Fruit fly (Drosophila melanogaster) whole organism, adult: ENCODE results near the gene CG11889.
A peak's percentile ranks its signal among the peaks of the same experiment; 100 is the strongest.

Experiments used
- CG11617 ChIP-seq: fragments of 200-800 bp; sonication (Bioruptor generic); optimal IDR thresholded peaks from 2 replicates; lab custom pipeline; 2017; ENCODE audit warnings: mild to moderate bottlenecking, missing biosample characterization, missing genetic modification reagents, missing genetic modification characterization
- CG12768 ChIP-seq: fragments of 200-800 bp; sonication (Bioruptor generic); optimal IDR thresholded peaks from 2 replicates; lab custom pipeline; 2017; ENCODE audit warnings: missing biosample characterization, missing genetic modification characterization, mild to moderate bottlenecking, moderate library complexity, missing genetic modification reagents
- CG14711 ChIP-seq: fragments of 200-800 bp; sonication (Bioruptor generic); optimal IDR thresholded peaks from 2 replicates; lab custom pipeline; 2018; ENCODE audit warnings: missing biosample characterization, mild to moderate bottlenecking, missing genetic modification characterization, moderate library complexity
- CG1620 ChIP-seq: fragments of 200-800 bp; sonication (Bioruptor generic); optimal IDR thresholded peaks from 2 replicates; lab custom pipeline; 2016; ENCODE audit warnings: missing biosample characterization, missing genetic modification characterization
- CG33017 ChIP-seq: fragments of 200-800 bp; sonication (Bioruptor generic); optimal IDR thresholded peaks from 2 replicates; lab custom pipeline; 2018; ENCODE audit warnings: missing biosample characterization, mild to moderate bottlenecking, missing genetic modification characterization, moderate library complexity
- CG5204 ChIP-seq: fragments of 200-800 bp; sonication (Bioruptor generic); optimal IDR thresholded peaks from 2 replicates; lab custom pipeline; 2016; ENCODE audit warnings: missing biosample characterization, missing genetic modification characterization
- CG7045 ChIP-seq: fragments of 200-800 bp; sonication (Bioruptor generic); optimal IDR thresholded peaks from 2 replicates; lab custom pipeline; 2017; ENCODE audit warnings: missing biosample characterization, mild to moderate bottlenecking, missing genetic modification characterization
- CG7101 ChIP-seq: fragments of 200-800 bp; sonication (Bioruptor generic); optimal IDR thresholded peaks from 2 replicates; lab custom pipeline; 2018; ENCODE audit warnings: missing biosample characterization, mild to moderate bottlenecking, missing genetic modification characterization, moderate library complexity
- Clk ChIP-seq: fragments of 200-800 bp; sonication (Bioruptor generic); optimal IDR thresholded peaks from 2 replicates; lab custom pipeline; 2017; ENCODE audit warnings: missing biosample characterization, missing genetic modification characterization
- Crg-1 ChIP-seq: fragments of 200-800 bp; sonication (Bioruptor generic); optimal IDR thresholded peaks from 2 replicates; lab custom pipeline; 2016; ENCODE audit warnings: missing biosample characterization, missing genetic modification characterization
- Hr96 ChIP-seq: fragments of 200-800 bp; sonication (Bioruptor generic); optimal IDR thresholded peaks from 2 replicates; lab custom pipeline; 2016; ENCODE audit warnings: missing biosample characterization, missing genetic modification characterization
- Mnt ChIP-seq: fragments of 200-800 bp; sonication (Bioruptor generic); optimal IDR thresholded peaks from 2 replicates; lab custom pipeline; 2016; ENCODE audit warnings: missing biosample characterization, mild to moderate bottlenecking, missing genetic modification characterization
- bab1 ChIP-seq: fragments of 200-800 bp; sonication (Bioruptor generic); optimal IDR thresholded peaks from 3 replicates; lab custom pipeline; 2019; ENCODE audit warnings: missing biosample characterization, mild to moderate bottlenecking, missing genetic modification characterization, moderate library complexity
- cic ChIP-seq: fragments of 200-800 bp; sonication (Bioruptor generic); optimal IDR thresholded peaks from 2 replicates; lab custom pipeline; 2017; ENCODE audit warnings: missing biosample characterization, mild to moderate bottlenecking, missing genetic modification characterization, moderate library complexity
- cnc ChIP-seq, 2 experiments: fragments of >200 bp; optimal IDR thresholded peaks; 2 replicates each; lab custom pipeline; 2017
- kay ChIP-seq: fragments of 200-800 bp; sonication (Bioruptor generic); peaks from one replicate; lab custom pipeline; 2016; ENCODE audit warnings: missing biosample characterization, missing genetic modification characterization, borderline replicate concordance
- ovo ChIP-seq: fragments of 200-800 bp; sonication (Bioruptor generic); optimal IDR thresholded peaks from 2 replicates; lab custom pipeline; 2016; ENCODE audit warnings: missing biosample characterization, missing genetic modification characterization
- pad ChIP-seq: fragments of 200-800 bp; sonication (Bioruptor generic); optimal IDR thresholded peaks from 3 replicates; lab custom pipeline; 2017; ENCODE audit warnings: missing biosample characterization, missing genetic modification characterization, mild to moderate bottlenecking, moderate library complexity, missing genetic modification reagents
- tj ChIP-seq: fragments of 200-800 bp; sonication (Bioruptor generic); optimal IDR thresholded peaks from 3 replicates; lab custom pipeline; 2017; ENCODE audit warnings: missing biosample characterization, mild to moderate bottlenecking, missing genetic modification characterization, moderate library complexity
- toe ChIP-seq: fragments of 200-800 bp; sonication (Bioruptor generic); optimal IDR thresholded peaks from 2 replicates; lab custom pipeline; 2016; ENCODE audit warnings: missing biosample characterization, missing genetic modification characterization

The CG11889 gene

dm6 chr3R:25269909-25270308, at the start of gene CG11889, which contains the start of gene CG11891:
CG11889 (plus strand) TSS chr3R:25270209.
CG11891 (plus strand) TSS chr3R:25270209.
- no peak for TF ChIP-seq ovo

dm6 chr3R:25221203-25221807, 48.7 kb upstream of the CG11889 start, which contains the start of gene Alg9:
Alg9 (plus strand) TSS chr3R:25221589.
- TF ChIP-seq CG7101 (tag; lab: Kevin White, UChicago) = no peak
- peak; percentile 11 for TF ChIP-seq CG14711 (tag; lab: Kevin White, UChicago)
- no peak for TF ChIP-seq CG1620 (GFP tag; lab: Kevin White, UChicago)
- no peak for TF ChIP-seq CG33017 (tag; lab: Kevin White, UChicago)
- no peak for TF ChIP-seq Crg-1 (GFP tag; lab: Kevin White, UChicago)
- TF ChIP-seq toe = peak; percentile 3
- TF ChIP-seq kay (GFP tag; lab: Kevin White, UChicago) = peak; percentile 74
- TF ChIP-seq CG12768 (GFP tag; lab: Kevin White, UChicago) = no peak
- no peak for TF ChIP-seq CG7045 (GFP tag; lab: Kevin White, UChicago)
- no peak for TF ChIP-seq Mnt (GFP tag; lab: Kevin White, UChicago)
- TF ChIP-seq CG5204 (GFP tag; lab: Kevin White, UChicago) = peak; percentile 42
- TF ChIP-seq pad = no peak
- TF ChIP-seq CG11617 = no peak
- no peak for TF ChIP-seq Clk
- no peak for TF ChIP-seq bab1 (GFP tag; lab: Kevin White, UChicago)
- TF ChIP-seq cic = no peak
- TF ChIP-seq cnc (optimal IDR thresholded peaks at IDR 0.05; lab: Kevin White, UChicago) = no peak
- TF ChIP-seq tj (GFP tag; lab: Kevin White, UChicago) = no peak
- TF ChIP-seq Hr96 (GFP tag; lab: Kevin White, UChicago) = no peak
- TF ChIP-seq ovo = no peak

- TF ChIP-seq kay (GFP tag; lab: Kevin White, UChicago) = no peak
- TF ChIP-seq CG5204 (GFP tag; lab: Kevin White, UChicago) = no peak
- TF ChIP-seq Clk = no peak
- TF ChIP-seq bab1 (GFP tag; lab: Kevin White, UChicago) = no peak
- TF ChIP-seq CG7045 (GFP tag; lab: Kevin White, UChicago) = no peak
These were observed 44.5 kb upstream of the CG11889 start for dm6 chr3R:25225483-25225882.

- no peak for TF ChIP-seq tj (GFP tag; lab: Kevin White, UChicago)
- no peak for TF ChIP-seq cic
- TF ChIP-seq ovo = no peak
- TF ChIP-seq CG14711 (tag; lab: Kevin White, UChicago) = no peak
- no peak for TF ChIP-seq CG7101 (tag; lab: Kevin White, UChicago)
- TF ChIP-seq CG7045 (GFP tag; lab: Kevin White, UChicago) = no peak
- TF ChIP-seq CG11617 = no peak
- TF ChIP-seq Clk = no peak
- no peak for TF ChIP-seq CG1620 (GFP tag; lab: Kevin White, UChicago)
- TF ChIP-seq kay (GFP tag; lab: Kevin White, UChicago) = no peak
- no peak for TF ChIP-seq CG5204 (GFP tag; lab: Kevin White, UChicago)
- no peak for TF ChIP-seq Mnt (GFP tag; lab: Kevin White, UChicago)
- no peak for TF ChIP-seq bab1 (GFP tag; lab: Kevin White, UChicago)
- TF ChIP-seq Hr96 (GFP tag; lab: Kevin White, UChicago) = no peak
These were observed 37.6 kb upstream of the CG11889 start, which contains the start of gene Cad96Cb for dm6 chr3R:25232271-25232989. Cad96Cb (minus strand) TSS chr3R:25232321.

- TF ChIP-seq Crg-1 (GFP tag; lab: Kevin White, UChicago) (no peak), CG12768 (GFP tag; lab: Kevin White, UChicago) (no peak), CG7045 (GFP tag; lab: Kevin White, UChicago) (no peak), CG1620 (GFP tag; lab: Kevin White, UChicago) (no peak), cic (no peak), Clk (no peak), CG11617 (no peak), Mnt (GFP tag; lab: Kevin White, UChicago) (no peak), toe (no peak), CG7101 (tag; lab: Kevin White, UChicago) (no peak)
These were observed 34.6 kb upstream of the CG11889 start, which contains the start of gene Sil1 for dm6 chr3R:25235362-25235761. Sil1 (minus strand) TSS chr3R:25235529.

dm6 chr3R:25236121-25236520, 33.9 kb upstream of the CG11889 start:
- TF ChIP-seq Hr96 (GFP tag; lab: Kevin White, UChicago) (no peak), Clk (no peak), CG7045 (GFP tag; lab: Kevin White, UChicago) (no peak), CG11617 (no peak), CG33017 (tag; lab: Kevin White, UChicago) (no peak)

dm6 chr3R:25237314-25237713, 32.7 kb upstream of the CG11889 start, which contains the start of gene Jhbp7:
Jhbp7 (plus strand) TSS chr3R:25237614.
- no peak for TF ChIP-seq CG5204 (GFP tag; lab: Kevin White, UChicago)
